Worm (Caenorhabditis elegans) whole organism, late embryonic: ENCODE results near the gene srx-96.

ENCODE experiments used
- C08G9.2 ChIP-seq: sonication (generic microtip); optimal IDR thresholded peaks from 2 replicates; lab custom pipeline; 2016; ENCODE audit warnings: mild to moderate bottlenecking, missing genetic modification characterization, moderate library complexity, missing compliant biosample characterization
- C38D4.7 ChIP-seq: fragments of 200-800 bp; sonication (Bioruptor generic); optimal IDR thresholded peaks from 2 replicates; lab custom pipeline; 2018; ENCODE audit warnings: mild to moderate bottlenecking, missing genetic modification characterization, moderate library complexity, missing compliant biosample characterization
- F13H6.1 ChIP-seq: sonication (generic microtip); optimal IDR thresholded peaks from 2 replicates; lab custom pipeline; 2016; ENCODE audit warnings: missing genetic modification characterization, missing compliant biosample characterization
- K09A11.1 ChIP-seq: sonication (generic microtip); optimal IDR thresholded peaks from 2 replicates; lab custom pipeline; 2017; ENCODE audit warnings: antibody characterized with exemption, mild to moderate bottlenecking, missing genetic modification characterization, missing compliant biosample characterization; ENCODE audit not compliant: insufficient read depth
- Y22D7AL.16 ChIP-seq: sonication (generic microtip); optimal IDR thresholded peaks from 2 replicates; lab custom pipeline; 2016; ENCODE audit warnings: missing genetic modification characterization, missing compliant biosample characterization
- ama-1 ChIP-seq: fragments of 150-350 bp; optimal IDR thresholded peaks from 2 replicates; lab custom pipeline; 2014
- ceh-31 ChIP-seq: sonication (generic microtip); optimal IDR thresholded peaks from 2 replicates; lab custom pipeline; 2016; ENCODE audit warnings: missing genetic modification characterization, missing compliant biosample characterization
- ceh-45 ChIP-seq: fragments of 200-800 bp; sonication (Bioruptor generic); IDR thresholded peaks from 2 replicates; pipeline ENCODE4 v1.3.6; 2022; ENCODE audit warnings: missing genetic modification reagents, missing genetic modification characterization, missing compliant biosample characterization
- ceh-48 ChIP-seq: sonication (generic microtip); optimal IDR thresholded peaks from 2 replicates; lab custom pipeline; 2016; ENCODE audit warnings: missing genetic modification characterization, inconsistent platforms, missing compliant biosample characterization
- ceh-6 ChIP-seq: fragments of 200-800 bp; sonication (Bioruptor generic); optimal IDR thresholded peaks from 2 replicates; lab custom pipeline; 2018; ENCODE audit warnings: mild to moderate bottlenecking, missing genetic modification characterization, missing compliant biosample characterization
- ceh-9 ChIP-seq: sonication (generic microtip); optimal IDR thresholded peaks from 2 replicates; lab custom pipeline; 2016; ENCODE audit warnings: mild to moderate bottlenecking, missing genetic modification characterization, inconsistent platforms, missing compliant biosample characterization
- che-1 ChIP-seq: sonication (generic microtip); optimal IDR thresholded peaks from 2 replicates; lab custom pipeline; 2016; ENCODE audit warnings: mild to moderate bottlenecking, missing genetic modification characterization, missing compliant biosample characterization
- dve-1 ChIP-seq: sonication (generic microtip); optimal IDR thresholded peaks from 2 replicates; lab custom pipeline; 2017; ENCODE audit warnings: antibody characterized with exemption, mild to moderate bottlenecking, missing genetic modification characterization, missing compliant biosample characterization
- ets-4 ChIP-seq: sonication (generic microtip); optimal IDR thresholded peaks from 2 replicates; lab custom pipeline; 2016; ENCODE audit warnings: missing genetic modification characterization, missing compliant biosample characterization
- eyg-1 ChIP-seq: sonication (generic microtip); optimal IDR thresholded peaks from 2 replicates; lab custom pipeline; 2016; ENCODE audit warnings: missing genotype, missing genetic modification characterization, missing compliant biosample characterization
- fax-1 ChIP-seq: sonication (generic microtip); optimal IDR thresholded peaks from 2 replicates; lab custom pipeline; 2016; ENCODE audit warnings: missing genotype, missing genetic modification characterization, missing compliant biosample characterization
- fkh-6 ChIP-seq: sonication (generic microtip); optimal IDR thresholded peaks from 2 replicates; lab custom pipeline; 2016; ENCODE audit warnings: missing genetic modification characterization, missing compliant biosample characterization
- hlh-30 ChIP-seq: sonication (generic microtip); optimal IDR thresholded peaks from 2 replicates; lab custom pipeline; 2017; ENCODE audit warnings: antibody characterized with exemption, missing genetic modification characterization, missing compliant biosample characterization; ENCODE audit not compliant: insufficient read depth
- hlh-6 ChIP-seq: sonication (generic microtip); optimal IDR thresholded peaks from 2 replicates; lab custom pipeline; 2016; ENCODE audit warnings: missing genotype, missing genetic modification characterization, missing compliant biosample characterization
- lim-6 ChIP-seq: sonication (generic microtip); optimal IDR thresholded peaks from 2 replicates; lab custom pipeline; 2016; ENCODE audit warnings: missing genetic modification characterization, missing compliant biosample characterization
- madf-2 ChIP-seq: sonication (generic microtip); optimal IDR thresholded peaks from 2 replicates; lab custom pipeline; 2017; ENCODE audit warnings: missing genetic modification characterization, missing compliant biosample characterization
- nhr-232 ChIP-seq: sonication (generic microtip); optimal IDR thresholded peaks from 2 replicates; lab custom pipeline; 2016; ENCODE audit warnings: missing genetic modification characterization, missing compliant biosample characterization
- odd-2 ChIP-seq: sonication (generic microtip); optimal IDR thresholded peaks from 2 replicates; lab custom pipeline; 2017; ENCODE audit warnings: antibody characterized with exemption, mild to moderate bottlenecking, missing genetic modification characterization, missing compliant biosample characterization
- pax-1 ChIP-seq: fragments of 150-350 bp; optimal IDR thresholded peaks from 2 replicates; lab custom pipeline; 2014; ENCODE audit warnings: missing biosample characterization, missing genetic modification characterization
- sdc-2 ChIP-seq: sonication (generic microtip); optimal IDR thresholded peaks from 2 replicates; lab custom pipeline; 2016; ENCODE audit warnings: missing genotype, missing genetic modification characterization, missing compliant biosample characterization
- sox-2 ChIP-seq: fragments of 200-800 bp; sonication (Bioruptor generic); IDR thresholded peaks from 2 replicates; pipeline ENCODE4 v1.3.6; 2022; ENCODE audit warnings: missing genetic modification reagents, missing genetic modification characterization, missing compliant biosample characterization
- syd-9 ChIP-seq: sonication (generic microtip); optimal IDR thresholded peaks from 2 replicates; lab custom pipeline; 2016; ENCODE audit warnings: mild to moderate bottlenecking, missing genetic modification characterization, moderate library complexity, missing compliant biosample characterization
- tbx-7 ChIP-seq: sonication (generic microtip); optimal IDR thresholded peaks from 2 replicates; lab custom pipeline; 2016; ENCODE audit warnings: missing genotype, missing genetic modification characterization, missing compliant biosample characterization
- ttx-3 ChIP-seq: sonication (generic microtip); optimal IDR thresholded peaks from 2 replicates; lab custom pipeline; 2016; ENCODE audit warnings: missing genetic modification reagents, missing genetic modification characterization, missing compliant biosample characterization
- unc-3 ChIP-seq, 2 experiments: fragments of 200-800 bp in 1 of 2; sonication (Bioruptor generic) in 1 of 2; sonication (generic microtip) in 1 of 2; conservative IDR thresholded peaks in 1 of 2; optimal IDR thresholded peaks in 1 of 2; 2 replicates each; pipeline versions ENCODE4 v1.3.6 to Lab custom; 2016 to 2022; ENCODE audit warnings: missing compliant biosample characterization in 2 of 2, missing genetic modification characterization in 2 of 2, missing genetic modification reagents in 1 of 2
- unc-42 ChIP-seq: sonication (generic microtip); optimal IDR thresholded peaks from 2 replicates; lab custom pipeline; 2016; ENCODE audit warnings: missing genotype, missing genetic modification characterization, missing compliant biosample characterization
- unc-55 ChIP-seq: sonication (generic microtip); optimal IDR thresholded peaks from 2 replicates; lab custom pipeline; 2017; ENCODE audit warnings: missing biosample characterization, missing genetic modification reagents, missing genetic modification characterization
- ztf-16 ChIP-seq: sonication (generic microtip); optimal IDR thresholded peaks from 2 replicates; lab custom pipeline; 2017; ENCODE audit warnings: missing genetic modification characterization, missing compliant biosample characterization

The srx-96 gene

DNA sequence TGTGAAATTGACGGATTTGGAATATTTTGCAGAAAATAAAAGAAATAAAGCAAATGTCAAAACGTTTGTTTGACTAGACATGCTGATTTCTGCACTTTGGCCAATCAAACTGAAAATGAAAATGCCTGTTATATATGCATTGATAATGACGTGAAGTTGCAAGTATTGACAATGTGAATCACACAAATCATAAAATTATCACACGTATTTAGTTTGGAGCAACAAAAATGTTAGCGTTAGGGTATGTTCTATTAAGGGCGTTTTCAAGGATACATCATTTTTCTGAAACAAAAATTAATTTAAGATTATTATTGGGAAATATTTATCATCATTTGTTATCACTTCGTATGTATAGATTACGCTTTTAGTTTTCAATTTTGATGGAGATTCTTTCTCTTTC lies 40.7 kb downstream of the srx-96 start, which contains the start of gene cld-9:
Gene cld-9 (minus strand): TSS at position 81 of the 400 bp plus-strand sequence.
- TF ChIP-seq unc-3 (GFP tag; conservative IDR thresholded peaks at IDR 0.05; lab: Robert Waterston, UW) (no peak), unc-3 (tag; optimal IDR thresholded peaks at IDR 0.05; lab: Kevin White, UChicago) (no peak), fkh-6 (tag; lab: Kevin White, UChicago) (no peak), ama-1 (lab: Kevin White, UChicago) (no peak), ttx-3 (tag; lab: Kevin White, UChicago) (no peak), eyg-1 (tag; lab: Kevin White, UChicago) (no peak), K09A11.1 (tag; lab: Kevin White, UChicago) (no peak), lim-6 (tag; lab: Kevin White, UChicago) (no peak), C08G9.2 (tag; lab: Kevin White, UChicago) (no peak), tbx-7 (tag; lab: Kevin White, UChicago) (no peak)

DNA sequence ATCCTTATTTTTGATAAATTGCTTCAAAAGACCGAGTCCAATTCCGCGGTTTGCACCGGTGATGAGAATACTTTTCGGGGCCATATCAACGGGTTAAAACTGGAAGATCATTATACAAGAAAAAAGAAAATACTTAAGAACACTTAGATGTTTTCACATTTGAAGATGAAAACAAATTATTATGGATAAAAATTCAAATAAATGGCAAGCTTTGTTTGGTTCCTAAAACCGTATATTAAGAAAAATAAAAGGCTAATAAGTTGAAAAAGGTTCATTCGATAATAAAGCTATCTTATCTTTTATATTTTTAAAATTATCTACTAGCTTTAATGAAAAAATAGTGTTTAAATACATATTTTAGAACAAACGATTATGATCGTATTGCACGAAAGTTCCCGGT lies 42.3 kb downstream of the srx-96 start, which contains the start of gene F20G2.1:
Gene F20G2.1 (minus strand): TSS at position 101 of the 400 bp plus-strand sequence.
- TF ChIP-seq ceh-9 (no peak), F13H6.1 (tag; lab: Kevin White, UChicago) (no peak), nhr-232 (tag; lab: Kevin White, UChicago) (no peak), syd-9 (no peak), hlh-30 (tag; lab: Kevin White, UChicago) (no peak), ama-1 (lab: Kevin White, UChicago) (no peak), sox-2 (GFP tag; lab: Robert Waterston, UW) (no peak), sdc-2 (tag; lab: Kevin White, UChicago) (no peak), odd-2 (tag; lab: Kevin White, UChicago) (no peak), madf-2 (no peak), C08G9.2 (tag; lab: Kevin White, UChicago) (no peak), pax-1 (tag; lab: Kevin White, UChicago) (no peak), ceh-31 (tag; lab: Kevin White, UChicago) (no peak), fkh-6 (tag; lab: Kevin White, UChicago) (no peak), dve-1 (tag; lab: Kevin White, UChicago) (no peak), hlh-6 (tag; lab: Kevin White, UChicago) (no peak)
- TF ChIP-seq, all 69 proteins: peak for 0

DNA sequence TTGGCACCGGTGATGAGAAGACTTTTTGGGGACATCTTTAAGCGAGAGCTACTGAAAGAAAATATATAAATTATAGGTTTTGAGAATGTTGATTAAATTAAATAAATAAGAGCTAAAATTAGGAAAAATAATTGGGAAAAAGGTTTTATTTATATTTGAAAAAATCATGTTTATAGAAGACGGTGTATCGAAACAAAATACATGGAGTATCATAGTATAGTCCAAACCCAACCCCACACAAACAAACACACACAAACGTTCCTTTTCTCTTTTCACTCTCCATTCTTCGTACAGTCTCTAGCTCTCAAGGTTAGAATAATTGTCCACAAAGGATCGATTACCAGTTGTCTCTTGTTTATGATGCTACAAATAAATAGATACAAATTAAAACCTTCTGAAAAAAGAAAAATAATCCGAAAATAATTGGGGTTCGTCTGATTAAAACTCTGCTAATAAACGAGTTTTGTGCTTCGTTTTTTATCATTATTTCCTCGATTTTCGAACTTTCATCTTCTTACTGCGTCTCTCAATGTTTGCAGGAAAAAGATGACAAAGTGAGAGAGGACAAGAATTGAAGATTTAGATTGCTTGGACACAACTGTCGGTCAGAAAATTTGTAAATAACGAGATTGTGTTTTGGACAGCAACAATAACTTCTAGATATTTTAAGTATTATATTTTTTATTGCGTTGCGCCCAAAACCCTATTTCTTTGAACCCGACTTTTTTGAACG lies 45.4 kb downstream of the srx-96 start, which contains the start of gene F20G2.2:
Gene F20G2.2 (minus strand): TSS at position 51 of the 733 bp plus-strand sequence.
- TF ChIP-seq Y22D7AL.16 (tag; lab: Kevin White, UChicago) = no peak
- no peak for TF ChIP-seq unc-42 (tag; lab: Kevin White, UChicago)
- TF ChIP-seq che-1 = no peak
- no peak for TF ChIP-seq fax-1 (tag; lab: Kevin White, UChicago)
- no peak for TF ChIP-seq pax-1 (tag; lab: Kevin White, UChicago)
- TF ChIP-seq unc-3 (GFP tag; conservative IDR thresholded peaks at IDR 0.05; lab: Robert Waterston, UW) = no peak
- no peak for TF ChIP-seq unc-3 (tag; optimal IDR thresholded peaks at IDR 0.05; lab: Kevin White, UChicago)
- TF ChIP-seq ceh-45 (GFP tag; lab: Robert Waterston, UW) = no peak
- TF ChIP-seq ama-1 (lab: Kevin White, UChicago) = no peak
- no peak for TF ChIP-seq ztf-16 (tag; lab: Kevin White, UChicago)
- TF ChIP-seq C38D4.7 (GFP tag; lab: Kevin White, UChicago) = no peak
- TF ChIP-seq ceh-6 = no peak
- no peak for TF ChIP-seq ets-4 (tag; lab: Kevin White, UChicago)
- no peak for TF ChIP-seq odd-2 (tag; lab: Kevin White, UChicago)

DNA sequence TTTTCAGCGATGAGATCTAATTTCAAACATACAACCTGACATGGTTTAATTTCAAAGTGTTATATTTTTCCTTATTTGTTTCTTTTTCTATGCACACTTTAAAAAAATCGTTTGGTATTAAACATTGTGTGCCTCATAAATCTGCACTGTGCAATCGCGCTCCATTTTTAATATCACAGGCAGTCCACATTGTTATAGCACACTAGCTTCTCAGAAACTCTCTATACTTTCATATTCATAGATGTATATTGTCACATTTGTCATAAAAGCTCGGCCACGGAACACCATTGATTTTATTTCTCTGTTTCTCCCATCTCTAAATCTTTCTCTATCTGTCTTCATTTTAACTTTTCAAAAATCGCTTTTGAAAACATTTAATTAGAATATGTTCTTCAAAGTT lies 46.2 kb downstream of the srx-96 start:
- TF ChIP-seq unc-55 (peak; percentile 9), ceh-48 (peak; percentile 22), unc-42 (tag; lab: Kevin White, UChicago) (peak; percentile 11), eyg-1 (tag; lab: Kevin White, UChicago) (no peak)
